Fruit fly (Drosophila melanogaster) whole organism, embryonic: ENCODE measurements around the gene mRpS7.
A peak's percentile ranks its signal among the peaks of the same experiment; 100 is the strongest.

ENCODE experiments used
- CG10274 ChIP-seq: fragments of 200-800 bp; sonication (Bioruptor generic); optimal IDR thresholded peaks from 3 replicates; lab custom pipeline; 2017; ENCODE audit warnings: missing biosample characterization, mild to moderate bottlenecking, missing genetic modification characterization
- CG10462 ChIP-seq: fragments of 200-800 bp; sonication (Bioruptor generic); optimal IDR thresholded peaks from 2 replicates; lab custom pipeline; 2016; ENCODE audit warnings: missing biosample characterization, missing genetic modification characterization
- CG11398 ChIP-seq: fragments of 200-800 bp; sonication (Bioruptor generic); optimal IDR thresholded peaks from 2 replicates; lab custom pipeline; 2016; ENCODE audit warnings: missing biosample characterization, missing genetic modification characterization
- CG12104 ChIP-seq: fragments of 200-800 bp; sonication (Bioruptor generic); optimal IDR thresholded peaks from 3 replicates; lab custom pipeline; 2016; ENCODE audit warnings: missing biosample characterization, missing genetic modification characterization
- CG13123 ChIP-seq: fragments of 200-800 bp; sonication (Bioruptor generic); optimal IDR thresholded peaks from 2 replicates; lab custom pipeline; 2016; ENCODE audit warnings: missing biosample characterization, missing genetic modification characterization
- CG13287 ChIP-seq: fragments of 200-800 bp; sonication (Bioruptor generic); IDR thresholded peaks from 2 replicates; pipeline ENCODE4 v1.3.6; 2022; ENCODE audit warnings: missing biosample characterization, missing genetic modification characterization; ENCODE audit not compliant: partially characterized antibody
- CG14710 ChIP-seq: fragments of 200-800 bp; sonication (Bioruptor generic); optimal IDR thresholded peaks from 3 replicates; lab custom pipeline; 2019; ENCODE audit warnings: missing biosample characterization, mild to moderate bottlenecking, missing genetic modification characterization, moderate library complexity
- CG16779 ChIP-seq: fragments of 200-800 bp; sonication (Bioruptor generic); IDR thresholded peaks from 2 replicates; pipeline ENCODE4 v1.3.6; 2022; ENCODE audit warnings: missing biosample characterization, missing genetic modification characterization
- CG17361 ChIP-seq: fragments of 200-800 bp; sonication (Bioruptor generic); IDR thresholded peaks from 3 replicates; pipeline ENCODE4 v1.3.6; 2022; ENCODE audit warnings: missing biosample characterization, missing genetic modification characterization
- CG17829 ChIP-seq: fragments of 200-800 bp; optimal IDR thresholded peaks from 2 replicates; lab custom pipeline; 2019; ENCODE audit warnings: missing biosample characterization, mild to moderate bottlenecking, missing genetic modification characterization, moderate library complexity
- CG18011 ChIP-seq: fragments of 200-800 bp; sonication (Bioruptor generic); optimal IDR thresholded peaks from 2 replicates; lab custom pipeline; 2017; ENCODE audit warnings: missing biosample characterization, missing genetic modification characterization, mild to moderate bottlenecking, moderate library complexity, missing genotype
- CG2129 ChIP-seq: fragments of 200-800 bp; sonication (Bioruptor generic); IDR thresholded peaks from 2 replicates; pipeline ENCODE4 v1.3.6; 2022; ENCODE audit warnings: missing biosample characterization, missing genetic modification characterization; ENCODE audit not compliant: partially characterized antibody
- CG32767 ChIP-seq: fragments of 200-800 bp; sonication (Bioruptor generic); IDR thresholded peaks from 2 replicates; pipeline ENCODE4 v1.3.6; 2022; ENCODE audit warnings: missing biosample characterization, missing genetic modification characterization
- CG3847 ChIP-seq: fragments of 200-800 bp; sonication (Bioruptor generic); IDR thresholded peaks from 2 replicates; pipeline ENCODE4 v1.3.6; 2022; ENCODE audit warnings: missing biosample characterization, missing genetic modification characterization
- CG4282 ChIP-seq: fragments of 200-800 bp; sonication (Bioruptor generic); optimal IDR thresholded peaks from 2 replicates; lab custom pipeline; 2016; ENCODE audit warnings: missing biosample characterization, missing genetic modification characterization
- CG4404 ChIP-seq: fragments of 200-800 bp; sonication (Bioruptor generic); IDR thresholded peaks from 2 replicates; pipeline ENCODE4 v1.3.6; 2022; ENCODE audit warnings: missing biosample characterization, missing genetic modification characterization
- CG6791 ChIP-seq: fragments of 200-800 bp; sonication (Bioruptor generic); IDR thresholded peaks from 3 replicates; pipeline ENCODE4 v1.3.6; 2022; ENCODE audit warnings: missing biosample characterization, missing genetic modification characterization; ENCODE audit not compliant: partially characterized antibody
- CG8359 ChIP-seq: fragments of 200-800 bp; sonication (Bioruptor generic); optimal IDR thresholded peaks from 2 replicates; lab custom pipeline; 2017; ENCODE audit warnings: missing biosample characterization, mild to moderate bottlenecking, missing genetic modification characterization, borderline replicate concordance
- Chrac-16 ChIP-seq: fragments of 200-800 bp; sonication (Bioruptor generic); optimal IDR thresholded peaks from 3 replicates; lab custom pipeline; 2016; ENCODE audit warnings: missing biosample characterization, missing genetic modification characterization
- Fer1 ChIP-seq: fragments of 200-800 bp; sonication (Bioruptor generic); optimal IDR thresholded peaks from 2 replicates; lab custom pipeline; 2017; ENCODE audit warnings: missing biosample characterization, mild to moderate bottlenecking, missing genetic modification characterization
- Fer2 ChIP-seq: fragments of 200-800 bp; sonication (Bioruptor generic); optimal IDR thresholded peaks from 2 replicates; lab custom pipeline; 2018; ENCODE audit warnings: missing biosample characterization, mild to moderate bottlenecking, missing genetic modification characterization, moderate library complexity
- H15 ChIP-seq: fragments of 200-800 bp; sonication (Bioruptor generic); IDR thresholded peaks from 3 replicates; pipeline ENCODE4 v1.3.6; 2022; ENCODE audit warnings: missing biosample characterization, missing genetic modification characterization
- Lim3 ChIP-seq: fragments of 200-800 bp; sonication (Bioruptor generic); IDR thresholded peaks from 2 replicates; pipeline ENCODE4 v1.3.6; 2022; ENCODE audit warnings: missing biosample characterization, missing genetic modification characterization
- Max ChIP-seq: fragments of 200-800 bp; sonication (Bioruptor generic); optimal IDR thresholded peaks from 2 replicates; lab custom pipeline; 2016; ENCODE audit warnings: missing biosample characterization, mild to moderate bottlenecking, missing genetic modification characterization
- Meics ChIP-seq: fragments of 200-800 bp; sonication (Bioruptor generic); optimal IDR thresholded peaks from 2 replicates; lab custom pipeline; 2017; ENCODE audit warnings: missing biosample characterization, mild to moderate bottlenecking, missing genetic modification characterization
- NK7.1 ChIP-seq: fragments of 200-800 bp; sonication (Bioruptor generic); optimal IDR thresholded peaks from 3 replicates; lab custom pipeline; 2016; ENCODE audit warnings: missing biosample characterization, missing genetic modification characterization
- Neu2 ChIP-seq: fragments of 200-800 bp; sonication (Bioruptor generic); optimal IDR thresholded peaks from 3 replicates; lab custom pipeline; 2016; ENCODE audit warnings: missing biosample characterization, missing genetic modification characterization, borderline replicate concordance
- Nf-YC ChIP-seq: fragments of 200-800 bp; optimal IDR thresholded peaks from 3 replicates; lab custom pipeline; 2019; ENCODE audit warnings: missing biosample characterization, mild to moderate bottlenecking, missing genetic modification characterization, moderate library complexity
- PHDP ChIP-seq: fragments of 200-800 bp; sonication (Bioruptor generic); optimal IDR thresholded peaks from 3 replicates; lab custom pipeline; 2018; ENCODE audit warnings: missing biosample characterization, mild to moderate bottlenecking, missing genetic modification characterization, moderate library complexity
- Sry-δ ChIP-seq: fragments of 200-800 bp; sonication (Bioruptor generic); optimal IDR thresholded peaks from 2 replicates; lab custom pipeline; 2016; ENCODE audit warnings: missing biosample characterization, missing genetic modification characterization
- bowl ChIP-seq: fragments of 200-800 bp; sonication (Bioruptor generic); IDR thresholded peaks from 2 replicates; pipeline ENCODE4 v1.3.6; 2022; ENCODE audit warnings: missing biosample characterization, missing genetic modification characterization
- cad ChIP-seq: fragments of >200 bp; optimal IDR thresholded peaks from 2 replicates; lab custom pipeline; 2017; ENCODE audit warnings: missing biosample characterization, missing genetic modification characterization
- esg ChIP-seq: fragments of 200-800 bp; sonication (Bioruptor generic); conservative IDR thresholded peaks from 2 replicates; pipeline ENCODE4 v1.3.6; 2022; ENCODE audit warnings: missing biosample characterization, missing genetic modification characterization
- fd102C ChIP-seq: fragments of 200-800 bp; sonication (Bioruptor generic); optimal IDR thresholded peaks from 2 replicates; lab custom pipeline; 2018; ENCODE audit warnings: missing biosample characterization, mild to moderate bottlenecking, missing genetic modification characterization, moderate library complexity
- grn ChIP-seq: fragments of 200-800 bp; sonication (Bioruptor generic); optimal IDR thresholded peaks from 3 replicates; lab custom pipeline; 2017; ENCODE audit warnings: missing biosample characterization, missing genetic modification characterization
- otp ChIP-seq: fragments of 200-800 bp; sonication (Bioruptor generic); IDR thresholded peaks from 3 replicates; pipeline ENCODE4, ENCODE4 v1.3.6; 2022; ENCODE audit warnings: missing biosample characterization, missing genetic modification characterization
- pan ChIP-seq, 4 experiments: fragments of >200 bp in 3 of 4; fragments of 200-800 bp in 1 of 4; sonication (Bioruptor generic) in 1 of 4; optimal IDR thresholded peaks in 3 of 4; IDR thresholded peaks in 1 of 4; 2 replicates each; pipeline versions ENCODE4 v1.3.6 to Lab custom; 2017 to 2022; ENCODE audit warnings: missing biosample characterization in 2 of 4, missing genetic modification characterization in 2 of 4, mixed read lengths in 1 of 4
- peb ChIP-seq: fragments of 200-800 bp; sonication (Bioruptor generic); IDR thresholded peaks from 2 replicates; pipeline ENCODE4 v1.3.6; 2022; ENCODE audit warnings: missing biosample characterization, missing genetic modification characterization
- rib ChIP-seq: fragments of 200-800 bp; sonication (Bioruptor generic); IDR thresholded peaks from 2 replicates; pipeline ENCODE4 v1.3.6; 2022; ENCODE audit warnings: missing biosample characterization, missing genetic modification characterization
- row ChIP-seq: fragments of 200-800 bp; sonication (Bioruptor generic); IDR thresholded peaks from 3 replicates; pipeline ENCODE4 v1.3.6; 2022; ENCODE audit warnings: missing biosample characterization, missing genetic modification characterization
- shn ChIP-seq: fragments of 200-800 bp; sonication (Bioruptor generic); optimal IDR thresholded peaks from 3 replicates; lab custom pipeline; 2016; ENCODE audit warnings: missing biosample characterization, missing genetic modification characterization
- slp2 ChIP-seq: fragments of 200-800 bp; sonication (Bioruptor generic); optimal IDR thresholded peaks from 2 replicates; lab custom pipeline; 2016; ENCODE audit warnings: missing biosample characterization, missing genetic modification characterization
- sob ChIP-seq: fragments of 200-800 bp; sonication (Bioruptor generic); IDR thresholded peaks from 2 replicates; pipeline ENCODE4 v1.3.6; 2022; ENCODE audit warnings: missing biosample characterization, missing genetic modification characterization
- ttk ChIP-seq: fragments of 200-800 bp; sonication (Bioruptor generic); IDR thresholded peaks from 2 replicates; pipeline ENCODE4 v2.1.2; 2022; ENCODE audit warnings: missing biosample characterization, missing genetic modification characterization
- twi ChIP-seq: fragments of 200-800 bp; optimal IDR thresholded peaks from 2 replicates; lab custom pipeline; 2019; ENCODE audit warnings: missing biosample characterization, mild to moderate bottlenecking, missing genetic modification characterization, moderate library complexity
- usp ChIP-seq: fragments of >200 bp; optimal IDR thresholded peaks from 2 replicates; lab custom pipeline; 2017; ENCODE audit warnings: missing biosample characterization, missing genetic modification characterization
- zfh1 ChIP-seq: fragments of 200-800 bp; sonication (Bioruptor generic); IDR thresholded peaks from 3 replicates; pipeline ENCODE4 v1.3.6; 2022; ENCODE audit warnings: missing biosample characterization, missing genetic modification characterization

Gene mRpS7

DNA sequence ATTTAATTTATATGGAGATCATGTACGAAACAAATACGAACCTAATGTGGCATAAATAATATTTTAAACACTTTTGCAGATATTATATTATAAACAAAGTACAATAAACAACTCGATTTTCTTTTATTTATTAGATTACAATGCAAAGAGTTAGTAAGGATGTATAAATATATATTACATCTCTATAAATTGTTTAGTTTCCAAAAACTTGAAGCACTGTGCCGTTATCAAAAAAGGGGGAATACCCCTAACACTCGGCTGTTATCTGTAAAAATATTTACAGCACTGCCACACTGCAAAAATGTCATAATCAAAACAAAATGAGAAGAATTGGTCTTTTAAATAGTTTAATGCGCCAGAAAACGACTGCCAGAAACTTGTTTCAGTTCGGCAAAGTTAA lies 42.1 kb downstream of the mRpS7 start, which contains the start of gene CG5188 (continued):
- peak; percentile 19 for TF ChIP-seq Chrac-16

DNA sequence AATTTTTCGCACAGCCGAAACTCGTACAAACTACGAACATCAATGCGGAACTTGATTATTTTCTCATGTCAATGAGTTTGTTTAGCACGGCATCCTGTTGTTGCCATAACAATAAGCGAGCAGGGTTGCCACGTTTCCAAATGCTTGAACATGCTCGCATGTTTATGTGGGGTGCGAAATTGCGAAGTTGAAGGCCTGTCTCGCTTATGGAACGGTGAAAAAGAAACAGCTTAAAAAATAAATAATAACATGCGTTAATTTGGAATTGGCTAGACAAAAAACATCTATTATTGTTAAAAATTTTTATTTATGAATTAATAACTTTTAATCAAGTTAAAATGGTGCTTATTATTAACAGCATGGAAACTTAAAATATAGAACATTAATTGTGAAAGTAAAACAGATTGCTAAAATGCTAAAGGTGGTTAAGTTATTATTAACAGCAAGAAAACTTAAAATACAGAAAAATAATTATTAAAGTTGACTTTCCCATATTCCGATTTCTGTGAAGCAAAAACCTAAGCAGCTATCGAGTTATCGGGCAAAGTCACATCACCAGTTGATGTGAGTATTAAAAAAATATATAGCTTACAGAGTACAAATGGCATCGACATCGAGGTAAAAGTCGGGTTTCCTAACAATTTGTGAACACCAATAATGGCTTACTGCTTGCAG lies 44.5 kb downstream of the mRpS7 start, which contains the start of the genes Bug22 and TfIIB:
Bug22 (minus strand) TSS at position 117 of the 675 bp plus-strand sequence.
TfIIB (plus strand) TSS at position 537 of the 675 bp plus-strand sequence.
- TF ChIP-seq Max (peak; percentile 85), CG8359 (GFP tag; lab: Kevin White, UChicago) (no peak), fd102C (GFP tag; lab: Kevin White, UChicago) (no peak), CG32767 (GFP tag; lab: Robert Waterston, UW) (no peak), usp (GFP tag; lab: Kevin White, UChicago) (no peak), CG18011 (GFP tag; lab: Kevin White, UChicago) (peak; percentile 61), CG10462 (GFP tag; lab: Kevin White, UChicago) (peak; percentile 37), CG13123 (GFP tag; lab: Kevin White, UChicago) (peak; percentile 65), bowl (GFP tag; lab: Robert Waterston, UW) (no peak), CG11398 (GFP tag; lab: Kevin White, UChicago) (no peak), CG6791 (peak; percentile 22; the same call in 1 of the 3 replicates), ttk (GFP tag; lab: Robert Waterston, UW) (peak; percentile 61), CG4282 (GFP tag; lab: Kevin White, UChicago) (peak; percentile 26), esg (peak; percentile 41; the same call in 1 of the 2 replicates), CG12104 (GFP tag; lab: Kevin White, UChicago) (peak; percentile 60), CG13287 (peak; percentile 47), Nf-YC (tag; lab: Kevin White, UChicago) (peak; percentile 75), NK7.1 (GFP tag; lab: Kevin White, UChicago) (no peak), CG2129 (GFP tag; lab: Robert Waterston, UW) (no peak), Neu2 (no peak), Lim3 (GFP tag; lab: Robert Waterston, UW) (no peak), row (peak; percentile 91), cad (GFP tag; lab: Kevin White, UChicago) (no peak), Meics (GFP tag; lab: Kevin White, UChicago) (peak; percentile 74), CG4404 (no peak), CG17361 (peak; percentile 83; the same call in 2 of the 3 replicates), rib (GFP tag; lab: Robert Waterston, UW) (peak; percentile 79), Chrac-16 (peak; percentile 72), pan (optimal IDR thresholded peaks at IDR 0.05; lab: Kevin White, UChicago) (no peak), pan (GFP tag; optimal IDR thresholded peaks at IDR 0.05 in 1 of 2, IDR thresholded peaks at IDR 0.05 in 1 of 2) (peak in 1 of 2 experiments; percentile 76), slp2 (GFP tag; lab: Kevin White, UChicago) (peak; percentile 57), PHDP (tag; lab: Kevin White, UChicago) (peak; percentile 73), CG3847 (GFP tag; lab: Robert Waterston, UW) (peak; percentile 73), grn (GFP tag; lab: Kevin White, UChicago) (no peak), H15 (no peak), Sry-δ (GFP tag; lab: Kevin White, UChicago) (peak; percentile 74), Fer1 (GFP tag; lab: Kevin White, UChicago) (peak; percentile 47), twi (tag; lab: Kevin White, UChicago) (peak; percentile 32), CG17829 (tag; lab: Kevin White, UChicago) (peak; percentile 80), zfh1 (GFP tag; lab: Robert Waterston, UW) (peak; percentile 78), shn (GFP tag; lab: Kevin White, UChicago) (peak; percentile 71), peb (GFP tag; lab: Robert Waterston, UW) (no peak), CG16779 (GFP tag; lab: Robert Waterston, UW) (0 out of 2 replicates have a peak, but pooled peaks have one; percentile 12), sob (GFP tag; lab: Robert Waterston, UW) (peak; percentile 68), CG14710 (peak; percentile 79), otp (peak; percentile 78; the same call in 2 of the 3 replicates), Fer2 (tag; lab: Kevin White, UChicago) (peak; percentile 28), CG10274 (GFP tag; lab: Kevin White, UChicago) (no peak)
